Worm (Caenorhabditis elegans) whole organism, L2 larva: ENCODE results near the gene cas-1.

Experiments used
- C34F6.9 ChIP-seq: fragments of 150-350 bp; optimal IDR thresholded peaks from 2 replicates; lab custom pipeline; 2014; ENCODE audit warnings: missing biosample characterization, missing genetic modification characterization
- Y55F3AM.14 ChIP-seq: fragments of 200-800 bp; sonication (Bioruptor generic); optimal IDR thresholded peaks from 2 replicates; lab custom pipeline; 2018; ENCODE audit warnings: mild to moderate bottlenecking, missing genetic modification characterization, missing compliant biosample characterization
- aly-2 ChIP-seq: fragments of 150-350 bp; optimal IDR thresholded peaks from 2 replicates; lab custom pipeline; 2014; ENCODE audit warnings: missing biosample characterization, missing genetic modification characterization
- ama-1 ChIP-seq: fragments of 150-350 bp; optimal IDR thresholded peaks from 2 replicates; lab custom pipeline; 2018; ENCODE audit warnings: inconsistent platforms
- blmp-1 ChIP-seq: sonication (generic microtip); optimal IDR thresholded peaks from 2 replicates; lab custom pipeline; 2017; ENCODE audit warnings: missing genetic modification characterization, mild to moderate bottlenecking, missing compliant biosample characterization, antibody characterized with exemption, moderate library complexity; ENCODE audit not compliant: insufficient read depth
- ceh-16 ChIP-seq: fragments of 150-350 bp; optimal IDR thresholded peaks from 2 replicates; lab custom pipeline; 2014; ENCODE audit warnings: missing biosample characterization, missing genetic modification characterization
- ceh-82 ChIP-seq: fragments of 150-350 bp; optimal IDR thresholded peaks from 2 replicates; lab custom pipeline; 2014; ENCODE audit warnings: missing biosample characterization, missing genetic modification characterization
- crh-2 ChIP-seq: sonication (generic microtip); optimal IDR thresholded peaks from 2 replicates; lab custom pipeline; 2017; ENCODE audit warnings: missing biosample characterization, missing genetic modification characterization
- egl-27 ChIP-seq: sonication (generic microtip); optimal IDR thresholded peaks from 3 replicates; lab custom pipeline; 2017; ENCODE audit warnings: missing biosample characterization, missing genetic modification reagents, missing genetic modification characterization
- elt-3 ChIP-seq: sonication (generic microtip); optimal IDR thresholded peaks from 2 replicates; lab custom pipeline; 2017; ENCODE audit warnings: missing biosample characterization, missing genetic modification characterization
- fos-1 ChIP-seq: fragments of 150-350 bp; optimal IDR thresholded peaks from 2 replicates; lab custom pipeline; 2014; ENCODE audit warnings: missing biosample characterization, missing genetic modification characterization
- gmeb-1 ChIP-seq: fragments of 150-350 bp; optimal IDR thresholded peaks from 2 replicates; lab custom pipeline; 2014; ENCODE audit warnings: missing biosample characterization, missing genetic modification characterization
- lin-11 ChIP-seq: fragments of 150-350 bp; sonication (generic microtip); optimal IDR thresholded peaks from 2 replicates; lab custom pipeline; 2014; ENCODE audit warnings: missing biosample characterization, missing genetic modification characterization, inconsistent platforms, mixed read lengths
- lin-39 ChIP-seq: fragments of 150-350 bp; optimal IDR thresholded peaks from 2 replicates; lab custom pipeline; 2014; ENCODE audit warnings: missing biosample characterization, missing genetic modification reagents, missing genetic modification characterization
- mab-5 ChIP-seq: fragments of 150-350 bp; optimal IDR thresholded peaks from 2 replicates; lab custom pipeline; 2014; ENCODE audit warnings: missing biosample characterization, missing genetic modification characterization
- mbf-1 ChIP-seq: sonication (generic microtip); optimal IDR thresholded peaks from 2 replicates; lab custom pipeline; 2017; ENCODE audit warnings: missing biosample characterization, missing genetic modification characterization
- mdl-1 ChIP-seq, 2 experiments: fragments of 150-350 bp in 1 of 2; sonication (generic microtip) in 1 of 2; optimal IDR thresholded peaks; 2 replicates each; lab custom pipeline; 2017; ENCODE audit warnings: missing biosample characterization in 2 of 2, missing genetic modification characterization in 2 of 2
- nhr-10 ChIP-seq: sonication (generic microtip); optimal IDR thresholded peaks from 2 replicates; lab custom pipeline; 2017; ENCODE audit warnings: missing biosample characterization, missing genetic modification characterization
- nhr-11 ChIP-seq: fragments of 150-350 bp; optimal IDR thresholded peaks from 2 replicates; lab custom pipeline; 2014; ENCODE audit warnings: missing biosample characterization, missing genetic modification characterization
- nhr-12 ChIP-seq: fragments of 150-350 bp; optimal IDR thresholded peaks from 2 replicates; lab custom pipeline; 2014; ENCODE audit warnings: missing biosample characterization, missing genetic modification characterization
- nhr-129 ChIP-seq: fragments of 150-350 bp; optimal IDR thresholded peaks from 2 replicates; lab custom pipeline; 2014; ENCODE audit warnings: missing biosample characterization, missing genetic modification characterization
- nhr-21 ChIP-seq: fragments of 150-350 bp; optimal IDR thresholded peaks from 2 replicates; lab custom pipeline; 2014; ENCODE audit warnings: missing biosample characterization, missing genetic modification characterization
- nhr-23 ChIP-seq: fragments of 150-350 bp; optimal IDR thresholded peaks from 2 replicates; lab custom pipeline; 2014; ENCODE audit warnings: missing biosample characterization, missing genetic modification reagents, missing genetic modification characterization
- nhr-237 ChIP-seq: fragments of 150-350 bp; optimal IDR thresholded peaks from 2 replicates; lab custom pipeline; 2014; ENCODE audit warnings: missing biosample characterization, missing genetic modification characterization
- nhr-25 ChIP-seq: fragments of 150-350 bp; sonication (generic microtip); optimal IDR thresholded peaks from 3 replicates; lab custom pipeline; 2014; ENCODE audit warnings: missing biosample characterization, missing genetic modification characterization
- nhr-77 ChIP-seq: fragments of 150-350 bp; optimal IDR thresholded peaks from 2 replicates; lab custom pipeline; 2014; ENCODE audit warnings: missing biosample characterization, missing genetic modification characterization
- peb-1 ChIP-seq: fragments of 150-350 bp; optimal IDR thresholded peaks from 2 replicates; lab custom pipeline; 2014; ENCODE audit warnings: missing biosample characterization, missing genetic modification characterization
- sem-4 ChIP-seq: fragments of 150-350 bp; optimal IDR thresholded peaks from 2 replicates; lab custom pipeline; 2014; ENCODE audit warnings: missing biosample characterization, missing genetic modification reagents, missing genetic modification characterization
- skn-1 ChIP-seq: sonication (generic microtip); optimal IDR thresholded peaks from 2 replicates; lab custom pipeline; 2017; ENCODE audit warnings: missing biosample characterization, missing genetic modification characterization
- sma-3 ChIP-seq: sonication (generic microtip); optimal IDR thresholded peaks from 2 replicates; lab custom pipeline; 2016; ENCODE audit warnings: missing genetic modification reagents, missing genetic modification characterization, missing compliant biosample characterization
- sma-9 ChIP-seq, 2 experiments: fragments of 150-350 bp in 1 of 2; sonication (generic microtip) in 1 of 2; optimal IDR thresholded peaks; 2 replicates each; lab custom pipeline; 2014 to 2016; ENCODE audit warnings: missing genetic modification characterization in 2 of 2, mild to moderate bottlenecking in 1 of 2, missing biosample characterization in 1 of 2, missing compliant biosample characterization in 1 of 2, missing genetic modification reagents in 1 of 2, moderate library complexity in 1 of 2
- unc-55 ChIP-seq: fragments of 150-350 bp; sonication (generic microtip); optimal IDR thresholded peaks from 3 replicates; lab custom pipeline; 2014; ENCODE audit warnings: missing biosample characterization, missing genetic modification reagents, missing genetic modification characterization
- unc-62 ChIP-seq: fragments of 150-350 bp; optimal IDR thresholded peaks from 2 replicates; lab custom pipeline; 2014; ENCODE audit warnings: missing biosample characterization, missing genetic modification reagents, missing genetic modification characterization
- zag-1 ChIP-seq: fragments of 150-350 bp; optimal IDR thresholded peaks from 2 replicates; lab custom pipeline; 2014; ENCODE audit warnings: missing biosample characterization, missing genetic modification characterization
- ztf-11 ChIP-seq: sonication (generic microtip); optimal IDR thresholded peaks from 2 replicates; lab custom pipeline; 2017; ENCODE audit warnings: missing biosample characterization, missing genetic modification characterization

cas-1 gene

ce11 chrX:16775335-16775835 is 38.1 kb downstream of the cas-1 start:
- TF ChIP-seq nhr-21 (tag; lab: Kevin White, UChicago) = peak; percentile 49
- TF ChIP-seq crh-2 (tag; lab: Kevin White, UChicago) = peak; percentile 64
- TF ChIP-seq blmp-1 (tag; lab: Kevin White, UChicago) = peak; percentile 82
- TF ChIP-seq sma-3 = peak; percentile 25
- TF ChIP-seq nhr-25 (tag; lab: Kevin White, UChicago) = peak; percentile 59
- TF ChIP-seq sma-9 (GFP tag; optimal IDR thresholded peaks at IDR 0.05; lab: Kevin White, UChicago) = peak; percentile 59
- no peak for TF ChIP-seq sma-9 (tag; optimal IDR thresholded peaks at IDR 0.05; lab: Kevin White, UChicago)
- TF ChIP-seq fos-1 (tag; lab: Kevin White, UChicago) = peak; percentile 82
- peak; percentile 46 for TF ChIP-seq gmeb-1 (tag; lab: Kevin White, UChicago)
- peak in 1 of 2 experiments; percentile 32 for TF ChIP-seq mdl-1 (tag; optimal IDR thresholded peaks at IDR 0.05; lab: Kevin White, UChicago)
- no peak for TF ChIP-seq lin-11 (tag; lab: Kevin White, UChicago)
- no peak for TF ChIP-seq nhr-23 (tag; lab: Kevin White, UChicago)
- no peak for TF ChIP-seq mbf-1
- no peak for TF ChIP-seq mab-5 (tag; lab: Kevin White, UChicago)

- TF ChIP-seq zag-1 (tag; lab: Kevin White, UChicago) = no peak
- TF ChIP-seq fos-1 (tag; lab: Kevin White, UChicago) = peak; percentile 20
Measured at ce11 chrX:16773421-16773820, 40.0 kb downstream of the cas-1 start.

ce11 chrX:16772112-16772731 is 41.2 kb downstream of the cas-1 start:
- TF ChIP-seq nhr-129 (tag; lab: Kevin White, UChicago) (peak; percentile 28), skn-1 (tag; lab: Kevin White, UChicago) (no peak), nhr-11 (tag; lab: Kevin White, UChicago) (no peak), gmeb-1 (tag; lab: Kevin White, UChicago) (no peak), lin-11 (tag; lab: Kevin White, UChicago) (no peak), unc-55 (GFP tag; lab: Kevin White, UChicago) (peak; percentile 40), elt-3 (tag; lab: Kevin White, UChicago) (no peak), ceh-16 (no peak), lin-39 (tag; lab: Kevin White, UChicago) (no peak), nhr-10 (tag; lab: Kevin White, UChicago) (no peak)
- TF ChIP-seq, all 48 proteins: peak for 2

ce11 chrX:16770919-16771318 is 42.5 kb downstream of the cas-1 start:
- no peak for TF ChIP-seq ama-1 (lab: Kevin White, UChicago)
- TF ChIP-seq nhr-237 (tag; lab: Kevin White, UChicago) = no peak
- peak; percentile 0 for TF ChIP-seq fos-1 (tag; lab: Kevin White, UChicago)

ce11 chrX:16770398-16770797 is 43.1 kb downstream of the cas-1 start, which contains the start of gene mct-6:
mct-6 (minus strand) TSS chrX:16770498.
- no peak for TF ChIP-seq ztf-11 (tag; lab: Kevin White, UChicago)
- TF ChIP-seq C34F6.9 (tag; lab: Kevin White, UChicago) = no peak
- TF ChIP-seq peb-1 (tag; lab: Kevin White, UChicago) = no peak
- no peak for TF ChIP-seq nhr-77 (tag; lab: Kevin White, UChicago)
- no peak for TF ChIP-seq nhr-11 (tag; lab: Kevin White, UChicago)
- no peak for TF ChIP-seq ama-1 (lab: Kevin White, UChicago)
- TF ChIP-seq lin-11 (tag; lab: Kevin White, UChicago) = no peak
- TF ChIP-seq aly-2 (tag; lab: Kevin White, UChicago) = no peak
- TF ChIP-seq Y55F3AM.14 (GFP tag; lab: Kevin White, UChicago) = no peak
- no peak for TF ChIP-seq unc-62 (GFP tag; lab: Kevin White, UChicago)
- TF ChIP-seq egl-27 (tag; lab: Kevin White, UChicago) = no peak
- no peak for TF ChIP-seq sem-4
- no peak for TF ChIP-seq nhr-12
- no peak for TF ChIP-seq nhr-10 (tag; lab: Kevin White, UChicago)
- no peak for TF ChIP-seq ceh-82 (tag; lab: Kevin White, UChicago)
- TF ChIP-seq lin-39 (tag; lab: Kevin White, UChicago) = no peak
- no peak for TF ChIP-seq nhr-25 (tag; lab: Kevin White, UChicago)
